Fruit fly (Drosophila melanogaster) S2 (cell line): Measurements from ENCODE around the gene caup.

Experiments used
- CG8478 ChIP-seq: fragments of >200 bp; optimal IDR thresholded peaks from 2 replicates; lab custom pipeline; 2018
- CTCF ChIP-seq, 2 experiments: fragments of >200 bp; optimal IDR thresholded peaks; 2 replicates each; lab custom pipeline; 2018

DNA sequence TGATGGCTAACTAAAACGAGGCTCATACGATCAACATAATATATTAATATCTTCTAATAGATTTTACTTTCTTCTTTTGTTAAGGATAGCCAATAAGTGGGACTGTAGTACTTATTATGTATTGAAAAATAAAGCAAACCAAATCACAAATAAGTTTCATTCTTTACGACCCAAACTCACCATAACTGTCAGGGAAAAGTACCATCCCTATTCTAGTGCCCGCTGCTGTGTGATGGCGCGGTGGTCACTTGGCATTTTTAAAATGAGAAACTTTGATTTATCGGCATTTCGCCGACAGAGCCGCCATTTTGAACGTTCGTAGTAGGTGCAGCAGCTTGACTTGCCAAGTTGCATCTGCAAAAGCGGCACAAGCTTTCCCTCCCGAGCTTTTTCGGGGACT, 43.2 kb downstream of the caup start:
- TF ChIP-seq CTCF (optimal IDR thresholded peaks at IDR 0.05; lab: Kevin White, UChicago) (no peak), CG8478 (no peak)
